Fruit fly (Drosophila melanogaster): ENCODE results near the gene CG46270.

DNA sequence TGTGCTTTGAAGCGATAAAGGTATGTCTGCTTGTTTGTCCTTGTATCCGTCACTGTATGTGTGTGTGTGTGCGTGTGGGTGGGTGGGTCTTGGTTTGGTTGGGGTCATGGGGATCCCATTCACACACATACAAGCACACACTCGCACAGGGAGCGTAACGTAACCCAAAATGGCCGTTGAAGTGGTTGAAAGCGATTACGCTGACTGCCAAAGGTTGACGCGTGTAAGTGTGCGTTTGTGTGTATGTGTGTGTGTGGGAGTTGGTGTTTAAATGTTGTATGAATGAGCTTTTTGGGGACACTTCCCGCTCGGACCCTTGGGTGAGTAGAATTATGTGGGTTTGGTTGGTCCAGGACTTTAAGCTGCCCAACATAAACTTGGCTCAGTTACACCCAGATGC lies 7.1 kb downstream of the CG46270 start:
- TF ChIP-seq CG8478 (optimal IDR thresholded peaks at IDR 0.05): no peak
- no peak for TF ChIP-seq CTCF (optimal IDR thresholded peaks at IDR 0.05)

All from S2 (cell line).